Fruit fly (Drosophila melanogaster) whole organism, pupa: ENCODE measurements around the gene CG34303.

ENCODE experiments used
- CG14655 ChIP-seq: fragments of 200-800 bp; sonication (Bioruptor generic); optimal IDR thresholded peaks from 3 replicates; lab custom pipeline; 2017; ENCODE audit warnings: mild to moderate bottlenecking, missing biosample characterization, missing genetic modification reagents, missing genetic modification characterization
- CG4496 ChIP-seq: fragments of 200-800 bp; sonication (Bioruptor generic); IDR thresholded peaks from 3 replicates; pipeline ENCODE4 v1.3.6; 2022; ENCODE audit warnings: missing biosample characterization, missing genetic modification characterization
- CG8159 ChIP-seq: fragments of 200-800 bp; sonication (Bioruptor generic); optimal IDR thresholded peaks from 3 replicates; lab custom pipeline; 2018; ENCODE audit warnings: missing biosample characterization, mild to moderate bottlenecking, missing genetic modification characterization, moderate library complexity
- Snoo ChIP-seq: fragments of 200-800 bp; sonication (Bioruptor generic); optimal IDR thresholded peaks from 3 replicates; lab custom pipeline; 2017; ENCODE audit warnings: missing biosample characterization, mild to moderate bottlenecking, missing genetic modification characterization, inconsistent platforms

DNA sequence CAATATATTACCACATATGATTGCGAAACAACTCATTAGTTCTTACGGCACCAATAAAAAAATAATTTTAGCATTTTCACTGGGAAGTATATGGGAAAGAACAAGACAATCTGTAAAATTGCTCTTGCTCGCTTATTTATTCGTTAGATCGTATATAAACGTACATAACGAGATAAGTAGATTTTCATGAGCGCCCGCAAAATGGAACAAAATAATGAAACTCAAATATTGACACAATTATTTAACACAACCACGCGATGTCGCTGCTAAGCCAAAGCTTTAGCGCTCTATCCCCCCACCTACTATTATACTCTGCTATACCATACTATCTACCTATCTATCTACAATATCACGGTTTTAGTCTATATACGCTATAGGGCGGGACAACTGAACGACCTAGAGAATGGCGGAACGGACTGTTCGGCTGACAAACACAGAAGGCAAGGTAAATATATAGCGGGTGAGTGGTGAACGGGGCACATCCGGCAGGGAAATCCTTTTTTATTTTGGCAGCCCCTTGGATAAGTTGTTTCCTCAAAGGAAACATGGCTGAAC is 20.6 kb downstream of the CG34303 start:
- no peak for TF ChIP-seq CG8159 (tag; lab: Kevin White, UChicago)
- TF ChIP-seq CG4496 = no peak
- no peak for TF ChIP-seq CG14655
- TF ChIP-seq Snoo (tag; lab: Kevin White, UChicago) = no peak
